Fruit fly (Drosophila melanogaster) S2 (cell line): ENCODE data around the gene CG43145.

Source experiments
- CG8478 ChIP-seq: fragments of >200 bp; optimal IDR thresholded peaks from 2 replicates; lab custom pipeline; 2018
- CTCF ChIP-seq, 2 experiments: fragments of >200 bp; optimal IDR thresholded peaks; 2 replicates each; lab custom pipeline; 2018

dm6 chr2L:3669675-3670074, 32.0 kb upstream of the CG43145 start, which contains the start of gene Sfp24Bb:
- TF ChIP-seq CG8478 (no peak), CTCF (optimal IDR thresholded peaks at IDR 0.05; lab: Kevin White, UChicago) (no peak)
